Fruit fly (Drosophila melanogaster) whole organism, embryonic: ENCODE results near the gene CG7140.

Experiments
- Ada2b ChIP-seq: fragments of 200-800 bp; sonication (Bioruptor generic); IDR thresholded peaks from 2 replicates; pipeline ENCODE4 v1.3.6; 2022; ENCODE audit warnings: missing biosample characterization, missing genetic modification characterization
- Antp ChIP-seq: fragments of 200-800 bp; sonication (Bioruptor generic); optimal IDR thresholded peaks from 3 replicates; lab custom pipeline; 2016; ENCODE audit warnings: missing biosample characterization, missing genetic modification characterization
- Blimp-1 ChIP-seq: fragments of 200-800 bp; sonication (Bioruptor generic); optimal IDR thresholded peaks from 3 replicates; lab custom pipeline; 2018; ENCODE audit warnings: missing biosample characterization, missing genetic modification characterization, mild to moderate bottlenecking, moderate library complexity, missing genetic modification reagents
- Bteb2 ChIP-seq: fragments of 200-800 bp; sonication (Bioruptor generic); optimal IDR thresholded peaks from 2 replicates; lab custom pipeline; 2016; ENCODE audit warnings: missing biosample characterization, missing genetic modification characterization
- CG10147 ChIP-seq: fragments of 200-800 bp; sonication (Bioruptor generic); optimal IDR thresholded peaks from 2 replicates; lab custom pipeline; 2019; ENCODE audit warnings: missing biosample characterization, mild to moderate bottlenecking, missing genetic modification characterization, moderate library complexity
- CG11504 ChIP-seq: fragments of 200-800 bp; sonication (Bioruptor generic); optimal IDR thresholded peaks from 3 replicates; lab custom pipeline; 2019; ENCODE audit warnings: missing biosample characterization, mild to moderate bottlenecking, missing genetic modification characterization, moderate library complexity
- CG11695 ChIP-seq: fragments of 200-800 bp; sonication (Bioruptor generic); IDR thresholded peaks from 3 replicates; pipeline ENCODE4 v1.3.6; 2022; ENCODE audit warnings: missing biosample characterization, missing genetic modification characterization
- CG12659 ChIP-seq: fragments of 200-800 bp; sonication (Bioruptor generic); optimal IDR thresholded peaks from 3 replicates; lab custom pipeline; 2017; ENCODE audit warnings: mild to moderate bottlenecking, missing biosample characterization, missing genetic modification reagents, missing genetic modification characterization
- CG12769 ChIP-seq: fragments of 200-800 bp; sonication (Bioruptor generic); optimal IDR thresholded peaks from 2 replicates; lab custom pipeline; 2019; ENCODE audit warnings: missing biosample characterization, mild to moderate bottlenecking, missing genetic modification characterization, moderate library complexity
- CG13287 ChIP-seq: fragments of 200-800 bp; sonication (Bioruptor generic); IDR thresholded peaks from 2 replicates; pipeline ENCODE4 v1.3.6; 2022; ENCODE audit warnings: missing biosample characterization, missing genetic modification characterization; ENCODE audit not compliant: partially characterized antibody
- CG17612 ChIP-seq: fragments of 200-800 bp; sonication (Bioruptor generic); IDR thresholded peaks from 2 replicates; pipeline ENCODE4 v1.3.6; 2022; ENCODE audit warnings: missing biosample characterization, missing genetic modification characterization
- CG17912 ChIP-seq: fragments of 200-800 bp; sonication (Bioruptor generic); optimal IDR thresholded peaks from 2 replicates; lab custom pipeline; 2018; ENCODE audit warnings: missing biosample characterization, mild to moderate bottlenecking, missing genetic modification characterization
- CG18011 ChIP-seq: fragments of 200-800 bp; sonication (Bioruptor generic); optimal IDR thresholded peaks from 2 replicates; lab custom pipeline; 2017; ENCODE audit warnings: missing biosample characterization, missing genetic modification characterization, mild to moderate bottlenecking, moderate library complexity, missing genotype
- CG1832 ChIP-seq: fragments of 200-800 bp; sonication (Bioruptor generic); optimal IDR thresholded peaks from 2 replicates; lab custom pipeline; 2017; ENCODE audit warnings: missing biosample characterization, mild to moderate bottlenecking, missing genetic modification characterization, inconsistent platforms
- CG2678 ChIP-seq: fragments of 200-800 bp; sonication (Bioruptor generic); optimal IDR thresholded peaks from 3 replicates; lab custom pipeline; 2019; ENCODE audit warnings: missing biosample characterization, mild to moderate bottlenecking, missing genetic modification characterization, moderate library complexity
- CG33213 ChIP-seq: fragments of 200-800 bp; sonication (Bioruptor generic); optimal IDR thresholded peaks from 3 replicates; lab custom pipeline; 2016; ENCODE audit warnings: missing biosample characterization, missing genetic modification characterization
- CG4328 ChIP-seq: fragments of 200-800 bp; sonication (Bioruptor generic); optimal IDR thresholded peaks from 3 replicates; lab custom pipeline; 2017; ENCODE audit warnings: missing biosample characterization, missing genetic modification reagents, missing genetic modification characterization
- CG4424 ChIP-seq: fragments of 200-800 bp; sonication (Bioruptor generic); optimal IDR thresholded peaks from 3 replicates; lab custom pipeline; 2016; ENCODE audit warnings: missing biosample characterization, missing genetic modification characterization
- CG4854 ChIP-seq: fragments of 200-800 bp; sonication (Bioruptor generic); optimal IDR thresholded peaks from 2 replicates; lab custom pipeline; 2016; ENCODE audit warnings: missing biosample characterization, missing genetic modification characterization, inconsistent platforms
- CG5180 ChIP-seq: fragments of 200-800 bp; sonication (Bioruptor generic); optimal IDR thresholded peaks from 3 replicates; lab custom pipeline; 2017; ENCODE audit warnings: missing biosample characterization, missing genetic modification characterization, mild to moderate bottlenecking, moderate library complexity, missing genetic modification reagents
- Dad ChIP-seq: fragments of 200-800 bp; sonication (Bioruptor generic); optimal IDR thresholded peaks from 3 replicates; lab custom pipeline; 2016; ENCODE audit warnings: missing biosample characterization, missing genetic modification characterization
- Dp ChIP-seq: fragments of 200-800 bp; sonication (Bioruptor generic); optimal IDR thresholded peaks from 2 replicates; lab custom pipeline; 2018; ENCODE audit warnings: missing biosample characterization, mild to moderate bottlenecking, missing genetic modification characterization, moderate library complexity
- E2f2 ChIP-seq: fragments of 200-800 bp; sonication (Bioruptor generic); IDR thresholded peaks from 2 replicates; pipeline ENCODE4 v1.3.6; 2022; ENCODE audit warnings: missing biosample characterization, missing genetic modification characterization
- Fer2 ChIP-seq: fragments of 200-800 bp; sonication (Bioruptor generic); optimal IDR thresholded peaks from 2 replicates; lab custom pipeline; 2018; ENCODE audit warnings: missing biosample characterization, mild to moderate bottlenecking, missing genetic modification characterization, moderate library complexity
- HLH4C ChIP-seq: fragments of 200-800 bp; sonication (Bioruptor generic); IDR thresholded peaks from 3 replicates; pipeline ENCODE4 v1.3.6; 2022; ENCODE audit warnings: missing biosample characterization, missing genetic modification characterization; ENCODE audit not compliant: partially characterized antibody
- MTF-1 ChIP-seq: fragments of 200-800 bp; sonication (Bioruptor generic); optimal IDR thresholded peaks from 2 replicates; lab custom pipeline; 2018; ENCODE audit warnings: missing biosample characterization, mild to moderate bottlenecking, missing genetic modification characterization, borderline replicate concordance
- Mes4 ChIP-seq: fragments of 200-800 bp; sonication (Bioruptor generic); optimal IDR thresholded peaks from 2 replicates; lab custom pipeline; 2016; ENCODE audit warnings: missing biosample characterization, missing genetic modification characterization
- Nf-YC ChIP-seq: fragments of 200-800 bp; optimal IDR thresholded peaks from 3 replicates; lab custom pipeline; 2019; ENCODE audit warnings: missing biosample characterization, mild to moderate bottlenecking, missing genetic modification characterization, moderate library complexity
- Oaz ChIP-seq: fragments of 200-800 bp; sonication (Bioruptor generic); IDR thresholded peaks from 2 replicates; pipeline ENCODE4 v1.3.6; 2022; ENCODE audit warnings: missing biosample characterization, missing genetic modification characterization
- Side ChIP-seq: fragments of 200-800 bp; sonication (Bioruptor generic); optimal IDR thresholded peaks from 2 replicates; lab custom pipeline; 2016; ENCODE audit warnings: missing biosample characterization, missing genetic modification characterization
- Six4 ChIP-seq: fragments of 200-800 bp; sonication (Bioruptor generic); optimal IDR thresholded peaks from 2 replicates; lab custom pipeline; 2016; ENCODE audit warnings: missing biosample characterization, missing genetic modification characterization
- Sry-δ ChIP-seq: fragments of 200-800 bp; sonication (Bioruptor generic); optimal IDR thresholded peaks from 2 replicates; lab custom pipeline; 2016; ENCODE audit warnings: missing biosample characterization, missing genetic modification characterization
- Tbp ChIP-seq: fragments of >200 bp; optimal IDR thresholded peaks from 2 replicates; lab custom pipeline; 2018; ENCODE audit warnings: missing biosample characterization, missing genetic modification characterization
- Trl ChIP-seq, 3 experiments: fragments of >200 bp in 2 of 3; fragments of 200-800 bp in 1 of 3; sonication (Bioruptor generic) in 1 of 3; optimal IDR thresholded peaks; 2 replicates in 1 of 3; 3 replicates in 2 of 3; lab custom pipeline; 2016 to 2017; ENCODE audit warnings: missing biosample characterization in 1 of 3, missing genetic modification characterization in 1 of 3
- ara ChIP-seq: fragments of 200-800 bp; sonication (Bioruptor generic); IDR thresholded peaks from 2 replicates; pipeline ENCODE4 v1.3.6; 2022; ENCODE audit warnings: missing biosample characterization, missing genetic modification characterization
- bcd ChIP-seq: fragments of 200-800 bp; sonication (Bioruptor generic); optimal IDR thresholded peaks from 2 replicates; lab custom pipeline; 2017; ENCODE audit warnings: missing biosample characterization, mild to moderate bottlenecking, missing genetic modification characterization
- bowl ChIP-seq: fragments of 200-800 bp; sonication (Bioruptor generic); IDR thresholded peaks from 2 replicates; pipeline ENCODE4 v1.3.6; 2022; ENCODE audit warnings: missing biosample characterization, missing genetic modification characterization
- br ChIP-seq: fragments of >200 bp; optimal IDR thresholded peaks from 2 replicates; lab custom pipeline; 2017
- cad ChIP-seq: fragments of >200 bp; optimal IDR thresholded peaks from 2 replicates; lab custom pipeline; 2017; ENCODE audit warnings: missing biosample characterization, missing genetic modification characterization
- danr ChIP-seq: fragments of 200-800 bp; sonication (Bioruptor generic); IDR thresholded peaks from 2 replicates; pipeline ENCODE4 v1.3.6; 2022; ENCODE audit warnings: missing biosample characterization, missing genetic modification characterization
- gsb ChIP-seq: fragments of 200-800 bp; sonication (Bioruptor generic); IDR thresholded peaks from 2 replicates; pipeline ENCODE4 v1.3.6; 2022; ENCODE audit warnings: missing biosample characterization, missing genetic modification characterization
- mam ChIP-seq: fragments of 200-800 bp; sonication (Bioruptor generic); optimal IDR thresholded peaks from 3 replicates; lab custom pipeline; 2016; ENCODE audit warnings: missing biosample characterization, missing genetic modification characterization
- nmo ChIP-seq: fragments of 200-800 bp; sonication (Bioruptor generic); optimal IDR thresholded peaks from 2 replicates; lab custom pipeline; 2018; ENCODE audit warnings: missing biosample characterization, mild to moderate bottlenecking, missing genetic modification characterization, moderate library complexity
- sd ChIP-seq: fragments of 200-800 bp; sonication (Bioruptor generic); optimal IDR thresholded peaks from 3 replicates; lab custom pipeline; 2018; ENCODE audit warnings: missing biosample characterization, mild to moderate bottlenecking, missing genetic modification characterization, moderate library complexity
- sens ChIP-seq: fragments of 200-800 bp; sonication (Bioruptor generic); peaks from one replicate; lab custom pipeline; 2016; ENCODE audit warnings: missing biosample characterization, missing genetic modification characterization
- sim ChIP-seq: fragments of 200-800 bp; sonication (Bioruptor generic); IDR thresholded peaks from 2 replicates; pipeline ENCODE4 v1.3.6; 2022; ENCODE audit warnings: missing biosample characterization, missing genetic modification characterization
- slp2 ChIP-seq: fragments of 200-800 bp; sonication (Bioruptor generic); optimal IDR thresholded peaks from 2 replicates; lab custom pipeline; 2016; ENCODE audit warnings: missing biosample characterization, missing genetic modification characterization
- sr ChIP-seq: fragments of 200-800 bp; sonication (Bioruptor generic); IDR thresholded peaks from 3 replicates; pipeline ENCODE4 v1.3.6; 2022; ENCODE audit warnings: missing biosample characterization, missing genetic modification characterization
- tap ChIP-seq: fragments of 200-800 bp; optimal IDR thresholded peaks from 3 replicates; lab custom pipeline; 2019; ENCODE audit warnings: missing biosample characterization, mild to moderate bottlenecking, missing genetic modification characterization, moderate library complexity
- ttk ChIP-seq: fragments of 200-800 bp; sonication (Bioruptor generic); IDR thresholded peaks from 2 replicates; pipeline ENCODE4 v2.1.2; 2022; ENCODE audit warnings: missing biosample characterization, missing genetic modification characterization
- unpg ChIP-seq: fragments of 200-800 bp; sonication (Bioruptor generic); optimal IDR thresholded peaks from 3 replicates; lab custom pipeline; 2018; ENCODE audit warnings: missing biosample characterization, mild to moderate bottlenecking, missing genetic modification characterization, moderate library complexity
- usp ChIP-seq: fragments of >200 bp; optimal IDR thresholded peaks from 2 replicates; lab custom pipeline; 2017; ENCODE audit warnings: missing biosample characterization, missing genetic modification characterization

The CG7140 gene

DNA sequence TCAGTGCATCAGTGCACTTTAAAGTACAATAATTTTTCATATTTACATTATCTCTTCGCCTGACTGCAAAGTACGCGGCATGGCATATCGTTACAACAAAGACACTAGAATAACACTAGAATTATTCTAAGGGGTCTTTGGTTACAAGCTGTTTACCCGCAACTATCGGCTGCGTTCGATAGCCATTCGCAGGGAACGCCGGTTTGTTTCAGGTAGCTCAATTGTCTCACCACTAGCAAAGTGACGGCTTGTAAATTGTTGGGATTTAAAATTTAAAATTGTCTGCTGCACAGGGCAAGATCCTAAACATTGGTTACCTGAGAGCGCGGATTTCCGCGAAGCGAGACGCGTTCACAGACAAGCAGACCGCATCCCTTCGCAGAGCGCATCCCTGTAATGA lies 37.6 kb upstream of the CG7140 start, which contains the start of gene CG14561 (continued):
- TF ChIP-seq tap: no peak
- peak; percentile 17 for TF ChIP-seq nmo
- no peak for TF ChIP-seq sim (GFP tag; lab: Robert Waterston, UW)
- TF ChIP-seq Blimp-1: no peak
- no peak for TF ChIP-seq CG17612 (GFP tag; lab: Robert Waterston, UW)
- TF ChIP-seq Tbp (GFP tag; lab: Kevin White, UChicago): no peak
- peak; percentile 64 for TF ChIP-seq CG33213 (GFP tag; lab: Kevin White, UChicago)
- TF ChIP-seq CG1832 (GFP tag; lab: Kevin White, UChicago): no peak
- peak; percentile 91 for TF ChIP-seq sens (GFP tag; lab: Kevin White, UChicago)
- TF ChIP-seq CG4424 (GFP tag; lab: Kevin White, UChicago): no peak
- no peak for TF ChIP-seq CG4328 (GFP tag; lab: Kevin White, UChicago)
- peak; percentile 97 for TF ChIP-seq Sry-δ
- no peak for TF ChIP-seq Six4 (GFP tag; lab: Kevin White, UChicago)
- peak; percentile 78 for TF ChIP-seq E2f2 (GFP tag; lab: Robert Waterston, UW)
- TF ChIP-seq CG11695: no peak
- TF ChIP-seq CG17912 (GFP tag; lab: Kevin White, UChicago): no peak
- no peak for TF ChIP-seq CG2678 (tag; lab: Kevin White, UChicago)
- TF ChIP-seq gsb: no peak
- no peak for TF ChIP-seq bcd (GFP tag; lab: Kevin White, UChicago)
- TF ChIP-seq CG5180 (GFP tag; lab: Kevin White, UChicago): no peak
- no peak for TF ChIP-seq CG11504 (tag; lab: Kevin White, UChicago)
- no peak for TF ChIP-seq Fer2
- peak; percentile 89 for TF ChIP-seq HLH4C (GFP tag; lab: Robert Waterston, UW)
- TF ChIP-seq cad (GFP tag; lab: Kevin White, UChicago): peak; percentile 50
- TF ChIP-seq mam (GFP tag; lab: Kevin White, UChicago): peak; percentile 40
- TF ChIP-seq CG12769 (tag; lab: Kevin White, UChicago): no peak
- TF ChIP-seq CG4854 (GFP tag; lab: Kevin White, UChicago): no peak
- TF ChIP-seq Antp (GFP tag; lab: Kevin White, UChicago): peak; percentile 19
- TF ChIP-seq CG18011 (GFP tag; lab: Kevin White, UChicago): no peak
- TF ChIP-seq Dad (GFP tag; lab: Kevin White, UChicago): no peak
- no peak for TF ChIP-seq MTF-1
- no peak for TF ChIP-seq Ada2b (GFP tag; lab: Robert Waterston, UW)
- TF ChIP-seq danr (GFP tag; lab: Robert Waterston, UW): no peak
- no peak for TF ChIP-seq sd (tag; lab: Kevin White, UChicago)
- TF ChIP-seq ttk (GFP tag; lab: Robert Waterston, UW): no peak
- no peak for TF ChIP-seq Trl (optimal IDR thresholded peaks at IDR 0.05; lab: Kevin White, UChicago)
- TF ChIP-seq Trl (GFP tag; optimal IDR thresholded peaks at IDR 0.05; lab: Kevin White, UChicago): no peak
- peak; percentile 93 for TF ChIP-seq CG13287 (GFP tag; lab: Robert Waterston, UW)
- TF ChIP-seq CG10147 (GFP tag; lab: Kevin White, UChicago): no peak
- TF ChIP-seq Nf-YC (tag; lab: Kevin White, UChicago): no peak
- peak; percentile 71 for TF ChIP-seq Dp (GFP tag; lab: Kevin White, UChicago)
- TF ChIP-seq usp (GFP tag; lab: Kevin White, UChicago): no peak
- peak; percentile 54 for TF ChIP-seq CG12659 (GFP tag; lab: Kevin White, UChicago)
- TF ChIP-seq Side: peak; percentile 15
- no peak for TF ChIP-seq bowl (GFP tag; lab: Robert Waterston, UW)
- no peak for TF ChIP-seq sr (GFP tag; lab: Robert Waterston, UW)
- no peak for TF ChIP-seq Oaz (GFP tag; lab: Robert Waterston, UW)
- TF ChIP-seq Bteb2 (GFP tag; lab: Kevin White, UChicago): no peak
- TF ChIP-seq unpg (GFP tag; lab: Kevin White, UChicago): no peak
- no peak for TF ChIP-seq br (lab: Kevin White, UChicago)
- no peak for TF ChIP-seq slp2 (GFP tag; lab: Kevin White, UChicago)
- TF ChIP-seq ara (GFP tag; lab: Robert Waterston, UW): peak; percentile 25; the same call in 1 of the 2 replicates
- TF ChIP-seq Mes4 (GFP tag; lab: Kevin White, UChicago): no peak
